Fruit fly (Drosophila melanogaster): Measurements from ENCODE around the gene CG8010.

CG8010 gene

DNA sequence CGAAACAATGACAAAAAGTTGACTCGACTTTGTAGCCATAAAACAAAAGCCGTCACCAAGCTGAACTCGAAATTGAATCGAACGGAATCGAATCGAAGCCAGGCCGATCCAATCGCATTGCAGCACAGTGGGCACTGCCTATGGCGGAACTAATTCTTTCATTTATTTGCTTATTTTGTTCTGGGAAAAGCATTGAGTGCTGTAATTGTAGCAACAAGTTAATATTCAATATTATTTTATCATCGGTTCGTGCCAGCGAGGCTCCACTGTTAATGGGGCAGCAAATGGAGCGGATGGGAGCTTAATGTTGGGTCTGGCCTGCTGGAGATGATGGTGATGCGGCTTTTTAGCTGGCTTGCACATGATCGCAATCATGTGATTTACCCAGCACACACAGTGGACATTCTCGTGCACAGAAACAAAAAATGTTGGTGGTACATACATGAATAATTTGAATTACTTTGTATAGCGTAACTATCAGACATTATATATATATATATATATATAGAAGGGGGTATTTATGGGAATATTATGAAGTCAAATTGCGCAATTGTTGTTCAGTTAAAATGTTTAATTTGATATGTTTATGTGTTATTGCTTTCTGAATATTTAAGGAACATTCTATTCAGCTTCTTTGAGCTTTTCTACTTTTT lies 20.7 kb upstream of the CG8010 start (continued):
- TF ChIP-seq Ets97D (GFP tag; optimal IDR thresholded peaks at IDR 0.05) (peak; percentile 67), CG2202 (tag; optimal IDR thresholded peaks at IDR 0.05) (peak; percentile 71), gt (GFP tag; IDR thresholded peaks at IDR 0.05) (peak; percentile 75), Atf3 (GFP tag; optimal IDR thresholded peaks at IDR 0.05) (peak; percentile 72), CG7786 (GFP tag; optimal IDR thresholded peaks at IDR 0.05) (peak; percentile 76), Dll (GFP tag; IDR thresholded peaks at IDR 0.05; ENCODE audit: partially characterized antibody) (no peak), cas (GFP tag; IDR thresholded peaks at IDR 0.05) (peak; percentile 54), Elba2 (GFP tag; optimal IDR thresholded peaks at IDR 0.05) (no peak), CG30020 (tag; optimal IDR thresholded peaks at IDR 0.05) (peak; percentile 36), Doc3 (GFP tag; IDR thresholded peaks at IDR 0.05; ENCODE audit: partially characterized antibody) (no peak), CG7556 (GFP tag; optimal IDR thresholded peaks at IDR 0.05) (peak; percentile 75), CG43689 (GFP tag; IDR thresholded peaks at IDR 0.05) (peak; percentile 77), B-H1 (GFP tag; IDR thresholded peaks at IDR 0.05) (peak; percentile 89), CG17912 (GFP tag; optimal IDR thresholded peaks at IDR 0.05) (peak; percentile 90), CG32772 (GFP tag; IDR thresholded peaks at IDR 0.05) (peak; percentile 93), CG1602 (GFP tag; optimal IDR thresholded peaks at IDR 0.05) (peak; percentile 82), CG11695 (GFP tag; IDR thresholded peaks at IDR 0.05) (peak; percentile 84), CG1024 (GFP tag; IDR thresholded peaks at IDR 0.05) (peak; percentile 90), kay (GFP tag; optimal IDR thresholded peaks at IDR 0.05) (peak; percentile 72), odd (GFP tag; optimal IDR thresholded peaks at IDR 0.05) (peak; percentile 77), repo (GFP tag; optimal IDR thresholded peaks at IDR 0.05) (peak; percentile 84), schlank (tag; optimal IDR thresholded peaks at IDR 0.05) (peak; percentile 52), CG9437 (GFP tag; optimal IDR thresholded peaks at IDR 0.05) (peak; percentile 61), CrebB (tag; optimal IDR thresholded peaks at IDR 0.05) (peak; percentile 82), insv (GFP tag; optimal IDR thresholded peaks at IDR 0.05) (peak in 1 of 2 experiments; percentile 6), fd3F (GFP tag; optimal IDR thresholded peaks at IDR 0.05) (peak; percentile 73), Opbp (GFP tag; IDR thresholded peaks at IDR 0.05; ENCODE audit: partially characterized antibody) (no peak), Adf1 (GFP tag; IDR thresholded peaks at IDR 0.05) (peak; percentile 12; the same call in 1 of the 2 replicates), Trl (optimal IDR thresholded peaks at IDR 0.05) (no peak), Trl (GFP tag; optimal IDR thresholded peaks at IDR 0.05) (peak; percentile 80), ham (GFP tag; IDR thresholded peaks at IDR 0.05) (no peak), CG7745 (tag; optimal IDR thresholded peaks at IDR 0.05) (no peak), grau (tag; optimal IDR thresholded peaks at IDR 0.05) (peak; percentile 95), Lim3 (GFP tag; IDR thresholded peaks at IDR 0.05) (peak; percentile 83), CG12236 (GFP tag; optimal IDR thresholded peaks at IDR 0.05) (peak; percentile 57), Dref (GFP tag; IDR thresholded peaks at IDR 0.05) (no peak), tx (GFP tag; optimal IDR thresholded peaks at IDR 0.05) (peak; percentile 80), bbx (GFP tag; IDR thresholded peaks at IDR 0.05; ENCODE audit: partially characterized antibody) (no peak), NC2β (GFP tag; optimal IDR thresholded peaks at IDR 0.05) (peak; percentile 80), CG15011 (GFP tag; optimal IDR thresholded peaks at IDR 0.05) (peak; percentile 43), dmrt99B (tag; optimal IDR thresholded peaks at IDR 0.05) (peak; percentile 94), lab (GFP tag; optimal IDR thresholded peaks at IDR 0.05) (peak; percentile 90), Kr (GFP tag; optimal IDR thresholded peaks at IDR 0.05) (no peak), CG8924 (tag; optimal IDR thresholded peaks at IDR 0.05) (peak; percentile 87), dimm (GFP tag; IDR thresholded peaks at IDR 0.05) (peak; percentile 81), Mes4 (GFP tag; optimal IDR thresholded peaks at IDR 0.05) (peak; percentile 90), CG2199 (GFP tag; IDR thresholded peaks at IDR 0.05) (peak; percentile 92; the same call in 2 of the 3 replicates), CG10147 (GFP tag; optimal IDR thresholded peaks at IDR 0.05) (peak; percentile 67), CG18476 (GFP tag; optimal IDR thresholded peaks at IDR 0.05) (peak; percentile 79), phol (tag; optimal IDR thresholded peaks at IDR 0.05) (peak; percentile 88), E2f2 (GFP tag; IDR thresholded peaks at IDR 0.05) (peak; percentile 68)
